Fruit fly (Drosophila melanogaster): ENCODE data around the gene Gr64d.

Gene Gr64d

DNA sequence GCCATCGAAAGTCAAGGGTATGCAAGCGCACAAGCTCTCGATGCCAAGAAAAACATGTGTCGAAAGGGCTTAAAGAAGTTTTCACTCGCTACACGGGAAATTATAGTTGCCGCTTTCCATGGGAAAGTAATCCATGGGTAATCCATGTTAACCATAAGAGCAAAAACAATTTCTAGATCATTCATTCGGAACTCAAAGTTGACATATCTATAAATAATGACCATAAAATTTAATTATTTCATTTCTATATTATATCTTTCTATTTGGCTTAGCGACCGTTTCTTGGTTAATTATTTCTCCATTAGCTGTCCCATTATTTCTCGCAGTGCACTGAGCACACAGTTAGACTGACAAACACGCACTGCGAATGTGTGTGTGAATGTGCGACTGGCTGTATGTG is 31.2 kb upstream of the Gr64d start:
- no peak for TF ChIP-seq Hr78 (GFP tag; optimal IDR thresholded peaks at IDR 0.05)
- TF ChIP-seq foxo (GFP tag; optimal IDR thresholded peaks at IDR 0.05): no peak

- TF ChIP-seq Dfd (GFP tag; optimal IDR thresholded peaks at IDR 0.05): no peak
- no peak for TF ChIP-seq GATAd (GFP tag; optimal IDR thresholded peaks at IDR 0.05)
These were observed 30.4 kb upstream of the Gr64d start for dm6 chr3L:4001500-4001899.

DNA sequence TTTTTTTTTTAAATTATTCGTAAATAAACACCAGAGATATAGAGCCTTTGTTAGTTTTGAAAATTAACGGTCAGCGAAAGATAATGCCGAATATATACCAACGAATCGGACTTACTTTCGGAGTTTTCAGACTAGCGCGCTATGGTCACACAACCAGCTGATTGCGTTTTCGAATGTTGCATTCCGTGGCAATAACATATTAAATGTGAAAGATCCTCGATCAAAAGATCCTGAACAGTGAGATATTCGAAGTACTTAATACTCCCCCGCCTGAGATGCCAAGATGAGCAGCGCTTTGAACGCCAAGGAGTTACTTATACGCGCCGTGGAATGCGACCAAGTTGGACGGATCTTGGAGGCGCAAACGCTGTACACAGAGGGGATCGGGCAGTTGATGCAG is 28.5 kb upstream of the Gr64d start, which contains the start of gene CG14985:
Gene CG14985, plus strand, starts transcription at position 159 of the 400 bp plus-strand sequence.
- TF ChIP-seq CG32264 (GFP tag; optimal IDR thresholded peaks at IDR 0.05): no peak
- TF ChIP-seq Abd-B (GFP tag; optimal IDR thresholded peaks at IDR 0.05): no peak
- no peak for TF ChIP-seq sv (GFP tag; optimal IDR thresholded peaks at IDR 0.05)
- TF ChIP-seq brk (GFP tag; optimal IDR thresholded peaks at IDR 0.05): no peak
- TF ChIP-seq rgr (GFP tag; optimal IDR thresholded peaks at IDR 0.05): no peak
- no peak for TF ChIP-seq fru (GFP tag; optimal IDR thresholded peaks at IDR 0.05)
- TF ChIP-seq jim (GFP tag; optimal IDR thresholded peaks at IDR 0.05): no peak
- TF ChIP-seq CrebA (GFP tag; optimal IDR thresholded peaks at IDR 0.05; ENCODE audit: borderline replicate concordance): no peak
- no peak for TF ChIP-seq usp (GFP tag; optimal IDR thresholded peaks at IDR 0.05)
- no peak for TF ChIP-seq psq (GFP tag; optimal IDR thresholded peaks at IDR 0.05)
- TF ChIP-seq Jra (GFP tag; optimal IDR thresholded peaks at IDR 0.05): no peak
- no peak for TF ChIP-seq dmrt93B (GFP tag; optimal IDR thresholded peaks at IDR 0.05)
- no peak for TF ChIP-seq br (GFP tag; optimal IDR thresholded peaks at IDR 0.05)
- no peak for TF ChIP-seq CG9705 (GFP tag; optimal IDR thresholded peaks at IDR 0.05)
- no peak for TF ChIP-seq Vsx2 (GFP tag; optimal IDR thresholded peaks at IDR 0.05; ENCODE audit: partially characterized antibody)
- no peak for TF ChIP-seq N (GFP tag; optimal IDR thresholded peaks at IDR 0.05)

DNA sequence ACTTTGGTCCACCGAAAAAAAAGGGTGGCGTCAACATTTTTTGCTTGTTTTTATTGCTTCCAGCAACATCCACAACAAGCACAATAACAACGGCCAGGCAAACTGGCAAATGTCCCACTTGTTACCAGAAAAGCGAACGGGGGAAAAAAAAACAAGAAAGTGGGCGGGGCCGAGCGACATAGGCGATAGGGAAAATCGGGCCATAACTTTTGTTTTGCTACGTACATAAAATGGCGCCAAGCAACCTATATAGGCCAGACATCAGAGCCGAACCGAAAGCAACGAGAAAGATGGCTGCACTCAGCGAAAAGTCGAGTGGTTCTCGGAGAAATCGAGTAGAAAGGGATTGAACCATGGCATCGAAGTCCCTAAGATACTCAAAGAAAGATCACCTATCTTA is 24.6 kb upstream of the Gr64d start:
- no peak for TF ChIP-seq usp (GFP tag; optimal IDR thresholded peaks at IDR 0.05)
- TF ChIP-seq Abd-B (GFP tag; optimal IDR thresholded peaks at IDR 0.05): no peak
- TF ChIP-seq jim (GFP tag; optimal IDR thresholded peaks at IDR 0.05): no peak
- TF ChIP-seq sage (GFP tag; optimal IDR thresholded peaks at IDR 0.05): no peak
- TF ChIP-seq GATAd (GFP tag; optimal IDR thresholded peaks at IDR 0.05): no peak
- no peak for TF ChIP-seq Dif (GFP tag; optimal IDR thresholded peaks at IDR 0.05; ENCODE audit: partially characterized antibody)

DNA sequence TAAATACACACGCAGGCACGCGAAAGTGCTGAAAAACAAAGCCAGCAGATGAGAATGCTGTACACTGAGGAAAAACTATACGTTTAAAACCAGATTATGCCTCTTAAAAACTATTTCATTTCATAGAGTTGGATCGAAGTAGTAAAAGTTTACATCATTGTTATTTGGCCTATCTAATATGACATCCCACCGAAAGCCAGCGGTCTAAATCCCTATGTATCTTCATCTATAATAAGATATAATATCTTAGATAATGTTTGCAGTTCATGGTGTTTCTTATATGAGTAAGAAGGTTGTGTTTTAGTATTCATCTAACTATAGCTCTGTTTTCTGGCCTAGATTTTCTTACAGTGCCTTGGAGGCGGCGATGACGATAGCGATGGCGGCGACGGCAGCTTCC is 21.7 kb upstream of the Gr64d start:
- TF ChIP-seq dmrt93B (GFP tag; optimal IDR thresholded peaks at IDR 0.05) (no peak), CG9705 (GFP tag; optimal IDR thresholded peaks at IDR 0.05) (no peak), tai (GFP tag; optimal IDR thresholded peaks at IDR 0.05) (no peak), usp (GFP tag; optimal IDR thresholded peaks at IDR 0.05) (no peak), sage (GFP tag; optimal IDR thresholded peaks at IDR 0.05) (no peak), jim (GFP tag; optimal IDR thresholded peaks at IDR 0.05) (no peak), Vsx2 (GFP tag; optimal IDR thresholded peaks at IDR 0.05; ENCODE audit: partially characterized antibody) (no peak), Hr78 (GFP tag; optimal IDR thresholded peaks at IDR 0.05) (no peak), CrebA (GFP tag; optimal IDR thresholded peaks at IDR 0.05; ENCODE audit: borderline replicate concordance) (no peak), Dfd (GFP tag; optimal IDR thresholded peaks at IDR 0.05) (no peak), Mio (GFP tag; optimal IDR thresholded peaks at IDR 0.05) (no peak), GATAd (GFP tag; optimal IDR thresholded peaks at IDR 0.05) (no peak)

DNA sequence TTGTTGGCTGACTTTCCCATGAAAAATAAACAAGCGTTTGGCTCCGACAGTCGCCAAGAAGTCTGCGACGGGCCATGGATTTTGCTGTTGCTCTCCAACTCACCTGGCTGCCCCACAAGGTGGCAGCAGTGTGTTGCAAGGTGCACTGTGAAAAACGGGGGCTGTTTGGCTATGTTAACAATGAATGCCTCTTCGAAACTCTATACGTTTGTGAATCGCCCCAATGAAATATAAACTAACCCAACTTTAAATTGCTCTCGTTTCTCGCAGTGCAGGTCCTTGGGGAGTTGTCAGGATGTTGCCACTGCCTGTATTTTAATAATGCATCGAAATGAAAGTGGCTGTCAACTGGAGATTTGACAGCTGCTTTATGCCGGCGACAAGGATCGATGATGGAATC is 17.5 kb upstream of the Gr64d start:
- TF ChIP-seq Rel (GFP tag; optimal IDR thresholded peaks at IDR 0.05) (no peak), Rel (tag; optimal IDR thresholded peaks at IDR 0.05) (no peak), Hnf4 (GFP tag; optimal IDR thresholded peaks at IDR 0.05) (no peak), lola (GFP tag; optimal IDR thresholded peaks at IDR 0.05) (no peak), tai (GFP tag; optimal IDR thresholded peaks at IDR 0.05) (no peak), pan (optimal IDR thresholded peaks at IDR 0.05) (no peak)

dm6 chr3L:4016754-4017153 is 15.1 kb upstream of the Gr64d start:
- TF ChIP-seq ey (GFP tag; optimal IDR thresholded peaks at IDR 0.05): no peak
- no peak for TF ChIP-seq Myc (optimal IDR thresholded peaks at IDR 0.05)

All from whole organism, wandering third instar larva.